Fruit fly (Drosophila melanogaster): Measurements from ENCODE around the gene CG8010.
A peak's percentile ranks its signal among the peaks of the same experiment; 100 is the strongest.

Gene CG8010

DNA sequence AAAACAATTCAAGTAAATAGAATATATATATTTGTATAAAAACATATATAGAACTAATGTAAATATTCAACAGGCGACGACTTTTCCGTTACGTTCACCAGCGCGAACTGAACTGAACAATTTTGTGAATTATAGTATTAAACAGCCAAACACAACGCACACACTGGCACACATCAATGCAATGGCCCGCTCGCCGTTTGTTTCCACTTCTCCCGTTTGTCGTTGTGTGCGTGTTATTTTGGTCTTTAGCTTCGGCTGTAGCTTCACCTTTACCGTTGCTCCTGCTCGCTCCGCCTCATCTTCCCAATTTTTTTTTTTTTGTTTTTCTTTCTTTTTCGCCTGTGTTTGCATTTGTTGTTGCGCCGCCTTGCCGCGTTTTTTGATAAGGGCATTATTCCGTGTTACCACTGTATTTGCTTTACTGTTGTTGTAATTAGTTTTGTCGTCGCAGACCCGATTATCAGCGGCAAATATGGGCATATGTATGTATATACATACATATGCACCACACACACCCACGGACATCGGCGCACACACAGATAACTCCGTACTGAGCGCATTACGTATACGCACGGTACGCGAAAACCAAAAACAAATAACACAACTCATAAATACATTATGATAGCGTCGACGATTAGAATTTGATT, 39.2 kb upstream of the CG8010 start, which contains the start of gene CG8051:
Gene CG8051 (minus strand): TSS at position 116 of the 647 bp plus-strand sequence.
- no peak for TF ChIP-seq abd-A (tag; optimal IDR thresholded peaks at IDR 0.05)
- peak; percentile 45; the same call in 1 of the 2 replicates for TF ChIP-seq CG14441 (GFP tag; IDR thresholded peaks at IDR 0.05)
- TF ChIP-seq CG6854 (GFP tag; optimal IDR thresholded peaks at IDR 0.05): peak; percentile 18
- peak; percentile 20 for TF ChIP-seq CG2875 (GFP tag; optimal IDR thresholded peaks at IDR 0.05)
- 0 out of 3 replicates have a peak, but pooled peaks have one; percentile 29 for TF ChIP-seq Mrtf (GFP tag; IDR thresholded peaks at IDR 0.05)
- peak; percentile 1 for TF ChIP-seq ac (GFP tag; optimal IDR thresholded peaks at IDR 0.05)
- TF ChIP-seq bsh (GFP tag; optimal IDR thresholded peaks at IDR 0.05): peak in 1 of 2 experiments; percentile 0
- TF ChIP-seq Asciz (GFP tag; optimal IDR thresholded peaks at IDR 0.05): peak; percentile 14
- peak; percentile 8 for TF ChIP-seq CG3163 (GFP tag; optimal IDR thresholded peaks at IDR 0.05)
- TF ChIP-seq pan (optimal IDR thresholded peaks at IDR 0.05): no peak
- peak in 1 of 2 experiments; percentile 31 for TF ChIP-seq pan (GFP tag; optimal IDR thresholded peaks at IDR 0.05 in 1 of 2, IDR thresholded peaks at IDR 0.05 in 1 of 2)
- 0 out of 2 replicates have a peak, but pooled peaks have one; percentile 39 for TF ChIP-seq rib (GFP tag; IDR thresholded peaks at IDR 0.05)
- 0 out of 2 replicates have a peak, but pooled peaks have one; percentile 28 for TF ChIP-seq CG11247 (GFP tag; IDR thresholded peaks at IDR 0.05)
- TF ChIP-seq stwl (tag; optimal IDR thresholded peaks at IDR 0.05): peak; percentile 26
- peak; percentile 33 for TF ChIP-seq psq (GFP tag; optimal IDR thresholded peaks at IDR 0.05)
- TF ChIP-seq caup (GFP tag; optimal IDR thresholded peaks at IDR 0.05; ENCODE audit: severe bottlenecking): peak; percentile 19
- no peak for TF ChIP-seq CG8478 (optimal IDR thresholded peaks at IDR 0.05)
- TF ChIP-seq Doc2 (GFP tag; IDR thresholded peaks at IDR 0.05): no peak
- peak; percentile 42; the same call in 1 of the 2 replicates for TF ChIP-seq E2f1 (GFP tag; IDR thresholded peaks at IDR 0.05)
- TF ChIP-seq NC2β (GFP tag; optimal IDR thresholded peaks at IDR 0.05): peak; percentile 33
- 0 out of 2 replicates have a peak, but pooled peaks have one; percentile 13 for TF ChIP-seq Ptx1 (GFP tag; IDR thresholded peaks at IDR 0.05)
- TF ChIP-seq ftz-f1 (GFP tag; optimal IDR thresholded peaks at IDR 0.05): peak; percentile 0
- TF ChIP-seq CTCF (GFP tag; optimal IDR thresholded peaks at IDR 0.05): peak; percentile 24
- 0 out of 2 replicates have a peak, but pooled peaks have one; percentile 23 for TF ChIP-seq CG31224 (GFP tag; IDR thresholded peaks at IDR 0.05)
- peak; percentile 44 for TF ChIP-seq CG6254 (GFP tag; optimal IDR thresholded peaks at IDR 0.05)
- TF ChIP-seq lab (GFP tag; optimal IDR thresholded peaks at IDR 0.05): peak; percentile 68
- peak; percentile 4 for TF ChIP-seq Meics (GFP tag; optimal IDR thresholded peaks at IDR 0.05)
- TF ChIP-seq ATbp (GFP tag; optimal IDR thresholded peaks at IDR 0.05): peak; percentile 51
- TF ChIP-seq CG2712 (tag; optimal IDR thresholded peaks at IDR 0.05): peak; percentile 5
- TF ChIP-seq CG16863 (GFP tag; optimal IDR thresholded peaks at IDR 0.05): peak; percentile 18
- TF ChIP-seq Side (GFP tag; optimal IDR thresholded peaks at IDR 0.05): peak; percentile 13
- TF ChIP-seq Rfx (GFP tag; IDR thresholded peaks at IDR 0.05): 0 out of 2 replicates have a peak, but pooled peaks have one; percentile 46
- peak; percentile 43 for TF ChIP-seq CG33213 (GFP tag; optimal IDR thresholded peaks at IDR 0.05)
- TF ChIP-seq Xrp1 (GFP tag; IDR thresholded peaks at IDR 0.05): peak; percentile 5; the same call in 1 of the 2 replicates
- TF ChIP-seq CG1603 (tag; optimal IDR thresholded peaks at IDR 0.05): peak; percentile 3
- TF ChIP-seq Kr (GFP tag; optimal IDR thresholded peaks at IDR 0.05): peak; percentile 13
- peak; percentile 11 for TF ChIP-seq CG1233 (GFP tag; optimal IDR thresholded peaks at IDR 0.05)
- TF ChIP-seq CG31441 (GFP tag; IDR thresholded peaks at IDR 0.05): 0 out of 2 replicates have a peak, but pooled peaks have one; percentile 18
- no peak for TF ChIP-seq ab (GFP tag; optimal IDR thresholded peaks at IDR 0.05)
- peak; percentile 47 for TF ChIP-seq kni (GFP tag; optimal IDR thresholded peaks at IDR 0.05)
- no peak for TF ChIP-seq Max (GFP tag; optimal IDR thresholded peaks at IDR 0.05)
- TF ChIP-seq trh (GFP tag; optimal IDR thresholded peaks at IDR 0.05): no peak
- TF ChIP-seq fd96Cb (tag; optimal IDR thresholded peaks at IDR 0.05): no peak
- TF ChIP-seq E2f2 (GFP tag; IDR thresholded peaks at IDR 0.05): no peak
- peak; percentile 42 for TF ChIP-seq MTF-1 (GFP tag; optimal IDR thresholded peaks at IDR 0.05; ENCODE audit: borderline replicate concordance)
- TF ChIP-seq Dip2 (GFP tag; IDR thresholded peaks at IDR 0.05): no peak
- peak; percentile 5 for TF ChIP-seq CG18476 (GFP tag; optimal IDR thresholded peaks at IDR 0.05)
- peak in 1 of 2 experiments; percentile 84 for TF ChIP-seq Pdp1 (GFP tag; optimal IDR thresholded peaks at IDR 0.05)
- peak; percentile 52; the same call in 1 of the 2 replicates for TF ChIP-seq Atf6 (GFP tag; IDR thresholded peaks at IDR 0.05)
